Worm (Caenorhabditis elegans) whole organism, L2 larva: ENCODE results near the gene egl-38.
A peak's percentile ranks its signal among the peaks of the same experiment; 100 is the strongest.

Experiments used
- aly-2 ChIP-seq: fragments of 150-350 bp; optimal IDR thresholded peaks from 2 replicates; lab custom pipeline; 2014; ENCODE audit warnings: missing biosample characterization, missing genetic modification characterization
- ceh-16 ChIP-seq: fragments of 150-350 bp; optimal IDR thresholded peaks from 2 replicates; lab custom pipeline; 2014; ENCODE audit warnings: missing biosample characterization, missing genetic modification characterization
- egl-27 ChIP-seq: sonication (generic microtip); optimal IDR thresholded peaks from 3 replicates; lab custom pipeline; 2017; ENCODE audit warnings: missing biosample characterization, missing genetic modification reagents, missing genetic modification characterization
- nhr-237 ChIP-seq: fragments of 150-350 bp; optimal IDR thresholded peaks from 2 replicates; lab custom pipeline; 2014; ENCODE audit warnings: missing biosample characterization, missing genetic modification characterization
- snpc-4 ChIP-seq: fragments of 150-350 bp; optimal IDR thresholded peaks from 2 replicates; lab custom pipeline; 2014; ENCODE audit warnings: missing biosample characterization, missing genetic modification characterization

ce11 chrIV:10059175-10059574 is 51.1 kb downstream of the egl-38 start:
- no peak for TF ChIP-seq ceh-16 (tag; lab: Kevin White, UChicago)
- no peak for TF ChIP-seq aly-2 (tag; lab: Kevin White, UChicago)
- peak; percentile 42 for TF ChIP-seq egl-27 (tag; lab: Kevin White, UChicago)
- no peak for TF ChIP-seq snpc-4
- TF ChIP-seq nhr-237 = no peak
